Fruit fly (Drosophila melanogaster) whole organism, prepupa: ENCODE results near the gene frj.

Source experiments
- CG10631 ChIP-seq: fragments of 200-800 bp; sonication (Bioruptor generic); optimal IDR thresholded peaks from 2 replicates; lab custom pipeline; 2016; ENCODE audit warnings: missing biosample characterization, missing genetic modification characterization
- CG1621 ChIP-seq: fragments of 200-800 bp; sonication (Bioruptor generic); optimal IDR thresholded peaks from 3 replicates; lab custom pipeline; 2018; ENCODE audit warnings: missing biosample characterization, mild to moderate bottlenecking, missing genetic modification characterization
- CG3919 ChIP-seq: fragments of 200-800 bp; sonication (Bioruptor generic); optimal IDR thresholded peaks from 3 replicates; lab custom pipeline; 2016; ENCODE audit warnings: missing biosample characterization, missing genetic modification characterization
- CG6792 ChIP-seq: fragments of 200-800 bp; sonication (Bioruptor generic); optimal IDR thresholded peaks from 3 replicates; lab custom pipeline; 2016; ENCODE audit warnings: missing biosample characterization, missing genetic modification characterization
- CG6808 ChIP-seq: fragments of 200-800 bp; sonication (Bioruptor generic); optimal IDR thresholded peaks from 3 replicates; lab custom pipeline; 2017; ENCODE audit warnings: missing biosample characterization, missing genetic modification characterization, mild to moderate bottlenecking, moderate library complexity, missing genetic modification reagents
- CG8319 ChIP-seq: fragments of 200-800 bp; sonication (Bioruptor generic); optimal IDR thresholded peaks from 3 replicates; lab custom pipeline; 2016; ENCODE audit warnings: missing biosample characterization, missing genetic modification characterization
- Eip75B ChIP-seq: fragments of 200-800 bp; sonication (Bioruptor generic); optimal IDR thresholded peaks from 3 replicates; lab custom pipeline; 2016; ENCODE audit warnings: missing biosample characterization, missing genetic modification characterization
- Eip78C ChIP-seq: fragments of 200-800 bp; sonication (Bioruptor generic); peaks from one replicate; lab custom pipeline; 2016; ENCODE audit warnings: missing biosample characterization, missing genetic modification characterization
- Ets96B ChIP-seq: fragments of 200-800 bp; optimal IDR thresholded peaks from 2 replicates; lab custom pipeline; 2019; ENCODE audit warnings: missing biosample characterization, mild to moderate bottlenecking, missing genetic modification characterization, moderate library complexity
- Met ChIP-seq: fragments of 200-800 bp; sonication (Bioruptor generic); optimal IDR thresholded peaks from 3 replicates; lab custom pipeline; 2016; ENCODE audit warnings: missing biosample characterization, missing genetic modification characterization
- OdsH ChIP-seq: fragments of 200-800 bp; sonication (Bioruptor generic); optimal IDR thresholded peaks from 3 replicates; lab custom pipeline; 2016; ENCODE audit warnings: missing biosample characterization, missing genetic modification characterization
- Smox ChIP-seq: fragments of 200-800 bp; sonication (Bioruptor generic); optimal IDR thresholded peaks from 3 replicates; lab custom pipeline; 2016; ENCODE audit warnings: missing biosample characterization, missing genetic modification characterization
- Sox14 ChIP-seq: fragments of 200-800 bp; sonication (Bioruptor generic); optimal IDR thresholded peaks from 3 replicates; lab custom pipeline; 2016; ENCODE audit warnings: missing biosample characterization, missing genetic modification characterization
- dac ChIP-seq: fragments of 200-800 bp; sonication (Bioruptor generic); optimal IDR thresholded peaks from 2 replicates; lab custom pipeline; 2017; ENCODE audit warnings: missing biosample characterization, mild to moderate bottlenecking, missing genetic modification characterization
- dsx ChIP-seq: fragments of 200-800 bp; optimal IDR thresholded peaks from 3 replicates; lab custom pipeline; 2019; ENCODE audit warnings: missing biosample characterization, mild to moderate bottlenecking, missing genetic modification characterization, moderate library complexity; ENCODE audit not compliant: poor library complexity, severe bottlenecking
- eg ChIP-seq: fragments of 200-800 bp; sonication (Bioruptor generic); IDR thresholded peaks from 3 replicates; pipeline ENCODE4 v1.3.6; 2022; ENCODE audit warnings: missing biosample characterization, missing genetic modification characterization
- net ChIP-seq: fragments of 200-800 bp; sonication (Bioruptor generic); optimal IDR thresholded peaks from 3 replicates; lab custom pipeline; 2016; ENCODE audit warnings: missing biosample characterization, missing genetic modification characterization
- pdm3 ChIP-seq: fragments of 200-800 bp; sonication (Bioruptor generic); optimal IDR thresholded peaks from 3 replicates; lab custom pipeline; 2016; ENCODE audit warnings: missing biosample characterization, missing genetic modification characterization
- salr ChIP-seq, 2 experiments: fragments of 200-800 bp; sonication (Bioruptor generic); optimal IDR thresholded peaks; 3 replicates each; lab custom pipeline; 2016 to 2018; ENCODE audit warnings: missing biosample characterization in 2 of 2, missing genetic modification characterization in 2 of 2, mild to moderate bottlenecking in 1 of 2
- svp ChIP-seq: fragments of 200-800 bp; sonication (Bioruptor generic); peaks from one replicate; lab custom pipeline; 2016; ENCODE audit warnings: missing biosample characterization, missing genetic modification characterization

The frj gene

dm6 chr2L:6455955-6456599, at the start of gene frj (continued):
- TF ChIP-seq Met: peak; percentile 17
- TF ChIP-seq Sox14 (GFP tag; lab: Kevin White, UChicago): peak; percentile 55
- TF ChIP-seq dsx: peak; percentile 2
- peak; percentile 72 for TF ChIP-seq svp (GFP tag; lab: Kevin White, UChicago)
- peak; percentile 7 for TF ChIP-seq CG6792 (GFP tag; lab: Kevin White, UChicago)
- TF ChIP-seq OdsH (GFP tag; lab: Kevin White, UChicago): peak; percentile 66
- TF ChIP-seq CG8319 (GFP tag; lab: Kevin White, UChicago): peak; percentile 7
- TF ChIP-seq CG6808 (GFP tag; lab: Kevin White, UChicago): peak; percentile 11
- no peak for TF ChIP-seq CG1621 (tag; lab: Kevin White, UChicago)

- TF ChIP-seq Eip75B (peak; percentile 23), eg (0 out of 3 replicates have a peak, but pooled peaks have one; percentile 35), OdsH (GFP tag; lab: Kevin White, UChicago) (no peak), svp (GFP tag; lab: Kevin White, UChicago) (peak; percentile 30), Eip78C (peak; percentile 33)
Measured at dm6 chr2L:6411089-6411757, 44.6 kb upstream of the frj start, which contains the start of gene DIP-epsilon. Gene DIP-epsilon (minus strand): TSS chr2L:6411326.

dm6 chr2L:6411953-6412352, 43.9 kb upstream of the frj start, which contains the start of gene CG13982:
Gene CG13982 (plus strand): TSS chr2L:6412315.
- TF ChIP-seq CG1621 (tag; lab: Kevin White, UChicago): no peak
- TF ChIP-seq svp (GFP tag; lab: Kevin White, UChicago): peak; percentile 17
- no peak for TF ChIP-seq CG8319 (GFP tag; lab: Kevin White, UChicago)
- TF ChIP-seq salr (GFP tag; optimal IDR thresholded peaks at IDR 0.05; lab: Kevin White, UChicago): no peak
- TF ChIP-seq, all 60 proteins: peak for 1

dm6 chr2L:6421495-6421894, 34.4 kb upstream of the frj start:
- peak; percentile 71 for TF ChIP-seq svp (GFP tag; lab: Kevin White, UChicago)
- TF ChIP-seq dac (GFP tag; lab: Kevin White, UChicago): no peak

dm6 chr2L:6422488-6422887, 33.4 kb upstream of the frj start:
- TF ChIP-seq svp (GFP tag; lab: Kevin White, UChicago) (peak; percentile 94), net (GFP tag; lab: Kevin White, UChicago) (no peak)

- TF ChIP-seq svp (GFP tag; lab: Kevin White, UChicago) (peak; percentile 86), eg (0 out of 3 replicates have a peak, but pooled peaks have one; percentile 14), CG10631 (GFP tag; lab: Kevin White, UChicago) (no peak), Ets96B (tag; lab: Kevin White, UChicago) (no peak), CG3919 (GFP tag; lab: Kevin White, UChicago) (no peak), pdm3 (no peak)
Measured at dm6 chr2L:6423148-6423547, 32.7 kb upstream of the frj start, which contains the start of gene Tig. Gene Tig (minus strand): TSS chr2L:6423310.

dm6 chr2L:6424198-6424597, 31.7 kb upstream of the frj start, which contains the start of gene Fic:
Gene Fic (plus strand): TSS chr2L:6424336.
- TF ChIP-seq svp (GFP tag; lab: Kevin White, UChicago) (peak; percentile 74), CG3919 (GFP tag; lab: Kevin White, UChicago) (no peak), Eip78C (peak; percentile 48)

dm6 chr2L:6426329-6426728, 29.5 kb upstream of the frj start:
- no peak for TF ChIP-seq Smox (GFP tag; lab: Kevin White, UChicago)
- no peak for TF ChIP-seq CG6808 (GFP tag; lab: Kevin White, UChicago)
- TF ChIP-seq, all 60 proteins: peak for 0
